Worm (Caenorhabditis elegans) whole organism, L3 larva: Measurements from ENCODE around the gene F14D12.1.

Experiments
- R02D3.7 ChIP-seq: fragments of 150-350 bp; optimal IDR thresholded peaks from 2 replicates; lab custom pipeline; 2014; ENCODE audit warnings: missing biosample characterization, missing genetic modification characterization
- ZK546.5 ChIP-seq: sonication (generic microtip); optimal IDR thresholded peaks from 2 replicates; lab custom pipeline; 2017; ENCODE audit warnings: missing biosample characterization, missing genetic modification characterization
- aly-2 ChIP-seq: fragments of 150-350 bp; optimal IDR thresholded peaks from 2 replicates; lab custom pipeline; 2014; ENCODE audit warnings: missing biosample characterization, missing genetic modification characterization
- ama-1 ChIP-seq: fragments of 150-350 bp; optimal IDR thresholded peaks from 2 replicates; lab custom pipeline; 2018
- ceh-16 ChIP-seq: sonication (generic microtip); optimal IDR thresholded peaks from 2 replicates; lab custom pipeline; 2017; ENCODE audit warnings: missing biosample characterization, missing genetic modification characterization
- ceh-28 ChIP-seq: fragments of 150-350 bp; optimal IDR thresholded peaks from 2 replicates; lab custom pipeline; 2014; ENCODE audit warnings: missing biosample characterization, missing genetic modification reagents, missing genetic modification characterization
- ceh-82 ChIP-seq: fragments of 150-350 bp; optimal IDR thresholded peaks from 2 replicates; lab custom pipeline; 2014; ENCODE audit warnings: missing biosample characterization, missing genetic modification characterization
- daf-12 ChIP-seq: fragments of 150-350 bp; optimal IDR thresholded peaks from 2 replicates; lab custom pipeline; 2014; ENCODE audit warnings: missing biosample characterization, missing genetic modification reagents, missing genetic modification characterization
- egl-27 ChIP-seq: sonication (generic microtip); optimal IDR thresholded peaks from 4 replicates; lab custom pipeline; 2017; ENCODE audit warnings: missing biosample characterization, missing genetic modification reagents, missing genetic modification characterization
- egl-5 ChIP-seq: fragments of 150-350 bp; optimal IDR thresholded peaks from 2 replicates; lab custom pipeline; 2017; ENCODE audit warnings: missing biosample characterization, missing genetic modification reagents, missing genetic modification characterization, inconsistent platforms
- elt-1 ChIP-seq: fragments of 150-350 bp; optimal IDR thresholded peaks from 2 replicates; lab custom pipeline; 2014; ENCODE audit warnings: missing biosample characterization, missing genetic modification characterization
- elt-2 ChIP-seq: sonication (generic microtip); optimal IDR thresholded peaks from 2 replicates; lab custom pipeline; 2016; ENCODE audit warnings: missing genetic modification reagents, mild to moderate bottlenecking, missing genetic modification characterization, missing compliant biosample characterization
- elt-3 ChIP-seq, 3 experiments: fragments of 150-350 bp in 1 of 3; sonication (generic microtip) in 2 of 3; optimal IDR thresholded peaks; 2 replicates in 2 of 3; 4 replicates in 1 of 3; lab custom pipeline; 2014 to 2017; ENCODE audit warnings: missing biosample characterization in 3 of 3, missing genetic modification characterization in 3 of 3
- eor-1 ChIP-seq, 2 experiments: fragments of 150-350 bp; optimal IDR thresholded peaks; 2 replicates each; lab custom pipeline; 2014 to 2018; ENCODE audit warnings: missing biosample characterization in 2 of 2, missing genetic modification characterization in 2 of 2
- fkh-10 ChIP-seq: sonication (generic microtip); optimal IDR thresholded peaks from 2 replicates; lab custom pipeline; 2017; ENCODE audit warnings: missing biosample characterization, missing genetic modification reagents, missing genetic modification characterization
- fkh-2 ChIP-seq: fragments of 150-350 bp; optimal IDR thresholded peaks from 2 replicates; lab custom pipeline; 2014; ENCODE audit warnings: missing biosample characterization, missing genetic modification reagents, missing genetic modification characterization
- fos-1 ChIP-seq: fragments of 150-350 bp; optimal IDR thresholded peaks from 2 replicates; lab custom pipeline; 2014; ENCODE audit warnings: missing biosample characterization, missing genetic modification characterization
- hmg-11 ChIP-seq: sonication (generic microtip); optimal IDR thresholded peaks from 2 replicates; lab custom pipeline; 2016; ENCODE audit warnings: missing genetic modification characterization, missing compliant biosample characterization
- lin-15B ChIP-seq: fragments of 150-350 bp; optimal IDR thresholded peaks from 2 replicates; lab custom pipeline; 2014; ENCODE audit warnings: missing biosample characterization, missing genetic modification characterization
- lin-39 ChIP-seq: fragments of 150-350 bp; optimal IDR thresholded peaks from 2 replicates; lab custom pipeline; 2018; ENCODE audit warnings: missing biosample characterization, missing genetic modification reagents, missing genetic modification characterization
- lsy-12 ChIP-seq: sonication (generic microtip); optimal IDR thresholded peaks from 2 replicates; lab custom pipeline; 2016; ENCODE audit warnings: mild to moderate bottlenecking, missing genetic modification characterization, missing compliant biosample characterization
- mdl-1 ChIP-seq: fragments of 150-350 bp; optimal IDR thresholded peaks from 2 replicates; lab custom pipeline; 2014; ENCODE audit warnings: missing biosample characterization, missing genetic modification characterization
- mml-1 ChIP-seq: fragments of 150-350 bp; sonication (generic microtip); optimal IDR thresholded peaks from 3 replicates; lab custom pipeline; 2014; ENCODE audit warnings: missing biosample characterization, missing genetic modification characterization
- nfya-1 ChIP-seq: sonication (generic microtip); optimal IDR thresholded peaks from 2 replicates; lab custom pipeline; 2017; ENCODE audit warnings: missing genetic modification characterization, mild to moderate bottlenecking, missing compliant biosample characterization, antibody characterized with exemption, moderate library complexity; ENCODE audit not compliant: insufficient read depth
- nhr-11 ChIP-seq: fragments of 150-350 bp; optimal IDR thresholded peaks from 2 replicates; lab custom pipeline; 2014; ENCODE audit warnings: missing biosample characterization, missing genetic modification characterization
- nhr-23 ChIP-seq: fragments of 150-350 bp; optimal IDR thresholded peaks from 2 replicates; lab custom pipeline; 2014; ENCODE audit warnings: missing biosample characterization, missing genetic modification reagents, missing genetic modification characterization
- nhr-237 ChIP-seq: fragments of 150-350 bp; optimal IDR thresholded peaks from 2 replicates; lab custom pipeline; 2014; ENCODE audit warnings: missing biosample characterization, missing genetic modification characterization
- nhr-25 ChIP-seq: sonication (generic microtip); optimal IDR thresholded peaks from 2 replicates; lab custom pipeline; 2017; ENCODE audit warnings: missing biosample characterization, missing genetic modification characterization
- nhr-28 ChIP-seq: fragments of 150-350 bp; optimal IDR thresholded peaks from 2 replicates; lab custom pipeline; 2014; ENCODE audit warnings: missing biosample characterization, missing genetic modification characterization
- nhr-43 ChIP-seq: sonication (generic microtip); optimal IDR thresholded peaks from 2 replicates; lab custom pipeline; 2016; ENCODE audit warnings: mild to moderate bottlenecking, missing genetic modification characterization, missing compliant biosample characterization; ENCODE audit not compliant: poor library complexity, severe bottlenecking
- nhr-67 ChIP-seq: fragments of 150-350 bp; optimal IDR thresholded peaks from 2 replicates; lab custom pipeline; 2014; ENCODE audit warnings: missing biosample characterization, missing genetic modification characterization
- nhr-76 ChIP-seq: fragments of 150-350 bp; sonication (generic microtip); optimal IDR thresholded peaks from 5 replicates; lab custom pipeline; 2014; ENCODE audit warnings: missing biosample characterization, missing genetic modification characterization
- nhr-77 ChIP-seq: fragments of 150-350 bp; optimal IDR thresholded peaks from 2 replicates; lab custom pipeline; 2014; ENCODE audit warnings: missing biosample characterization, missing genetic modification characterization
- pqm-1 ChIP-seq: fragments of 150-350 bp; optimal IDR thresholded peaks from 2 replicates; lab custom pipeline; 2017; ENCODE audit warnings: missing biosample characterization, missing genetic modification characterization, inconsistent platforms
- sea-2 ChIP-seq: fragments of 150-350 bp; sonication (generic microtip); optimal IDR thresholded peaks from 4 replicates; lab custom pipeline; 2014; ENCODE audit warnings: missing biosample characterization, missing genetic modification reagents, missing genetic modification characterization
- skn-1 ChIP-seq: fragments of 150-350 bp; optimal IDR thresholded peaks from 2 replicates; lab custom pipeline; 2014; ENCODE audit warnings: missing biosample characterization, missing genetic modification characterization
- tbx-2 ChIP-seq: sonication (generic microtip); optimal IDR thresholded peaks from 2 replicates; lab custom pipeline; 2016; ENCODE audit warnings: mild to moderate bottlenecking, missing genetic modification characterization, missing compliant biosample characterization
- unc-39 ChIP-seq: sonication (generic microtip); optimal IDR thresholded peaks from 4 replicates; lab custom pipeline; 2017; ENCODE audit warnings: missing biosample characterization, missing genetic modification characterization
- zag-1 ChIP-seq: fragments of 150-350 bp; optimal IDR thresholded peaks from 2 replicates; lab custom pipeline; 2014; ENCODE audit warnings: missing biosample characterization, missing genetic modification characterization
- ztf-11 ChIP-seq: fragments of 150-350 bp; optimal IDR thresholded peaks from 2 replicates; lab custom pipeline; 2014; ENCODE audit warnings: missing biosample characterization, missing genetic modification characterization
- ztf-4 ChIP-seq: fragments of 150-350 bp; optimal IDR thresholded peaks from 2 replicates; lab custom pipeline; 2014; ENCODE audit warnings: missing biosample characterization, missing genetic modification characterization

F14D12.1 gene

ce11 chrX:5644112-5644511 lies 40.5 kb downstream of the F14D12.1 start:
- TF ChIP-seq zag-1, result no peak
- TF ChIP-seq ztf-11 (tag; lab: Kevin White, UChicago), result no peak
- TF ChIP-seq mdl-1 (tag; lab: Kevin White, UChicago), result no peak
- TF ChIP-seq nhr-23 (tag; lab: Kevin White, UChicago), result no peak
- no peak for TF ChIP-seq elt-1 (tag; lab: Kevin White, UChicago)
- TF ChIP-seq tbx-2 (tag; lab: Kevin White, UChicago), result no peak
- no peak for TF ChIP-seq fos-1 (tag; lab: Kevin White, UChicago)
- no peak for TF ChIP-seq pqm-1 (tag; lab: Kevin White, UChicago)
- TF ChIP-seq nhr-43 (tag; lab: Kevin White, UChicago), result no peak
- no peak for TF ChIP-seq nhr-237

- no peak for TF ChIP-seq fos-1 (tag; lab: Kevin White, UChicago)
- peak; percentile 1 for TF ChIP-seq mdl-1 (tag; lab: Kevin White, UChicago)
- TF ChIP-seq elt-2 (tag; lab: Kevin White, UChicago), result no peak
- TF ChIP-seq nhr-25 (tag; lab: Kevin White, UChicago), result peak; percentile 76
- TF ChIP-seq elt-1 (tag; lab: Kevin White, UChicago), result peak; percentile 82
- TF ChIP-seq nhr-67 (tag; lab: Kevin White, UChicago), result no peak
- TF ChIP-seq nhr-23 (tag; lab: Kevin White, UChicago), result peak; percentile 44
- peak in 1 of 3 experiments; percentile 55 for TF ChIP-seq elt-3 (tag; optimal IDR thresholded peaks at IDR 0.05; lab: Kevin White, UChicago)
- peak; percentile 89 for TF ChIP-seq nhr-43 (tag; lab: Kevin White, UChicago)
- no peak for TF ChIP-seq ztf-11 (tag; lab: Kevin White, UChicago)
- TF ChIP-seq, all 47 proteins: peak for 6
Measured at ce11 chrX:5645606-5646005, 42.0 kb downstream of the F14D12.1 start.

DNA sequence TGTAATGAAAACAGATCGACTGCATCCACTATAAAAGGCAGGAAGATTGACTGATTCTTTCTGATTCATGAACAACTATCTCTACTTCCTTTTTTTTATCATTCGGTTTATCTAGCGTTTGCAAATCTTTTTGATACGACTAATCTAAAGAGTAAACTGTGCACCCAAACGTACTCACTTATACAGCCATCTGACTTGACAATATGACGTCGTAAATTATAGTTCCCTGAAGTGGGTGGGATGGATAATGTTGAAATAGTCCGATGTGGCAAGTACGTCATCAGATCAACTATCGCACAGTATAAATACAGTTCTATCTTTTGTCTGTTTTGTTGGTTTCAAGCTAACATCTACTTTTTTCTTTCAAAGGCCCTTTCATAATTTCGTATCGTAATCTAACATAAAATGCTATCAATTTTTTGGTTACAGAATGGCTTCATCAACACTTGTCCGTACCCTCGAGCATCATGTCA lies 43.4 kb downstream of the F14D12.1 start, which contains the start of gene T22B7.3:
TSS of gene T22B7.3 (plus strand) at position 423 of the 473 bp plus-strand sequence.
- TF ChIP-seq nhr-23 (tag; lab: Kevin White, UChicago), result no peak

ce11 chrX:5647884-5648283 lies 44.3 kb downstream of the F14D12.1 start, which contains the start of gene srv-7:
Gene srv-7 (minus strand): TSS chrX:5647984.
- TF ChIP-seq elt-3 (tag; optimal IDR thresholded peaks at IDR 0.05; lab: Kevin White, UChicago) (no peak), fkh-2 (tag; lab: Kevin White, UChicago) (no peak), sea-2 (GFP tag; lab: Kevin White, UChicago) (no peak), R02D3.7 (tag; lab: Kevin White, UChicago) (no peak), nhr-67 (tag; lab: Kevin White, UChicago) (no peak), nhr-237 (no peak), tbx-2 (tag; lab: Kevin White, UChicago) (no peak), lin-15B (no peak), ZK546.5 (tag; lab: Kevin White, UChicago) (no peak), pqm-1 (tag; lab: Kevin White, UChicago) (no peak), eor-1 (tag; optimal IDR thresholded peaks at IDR 0.05; lab: Kevin White, UChicago) (no peak), mml-1 (tag; lab: Kevin White, UChicago) (no peak), ceh-28 (tag; lab: Kevin White, UChicago) (no peak), ceh-82 (tag; lab: Kevin White, UChicago) (no peak), aly-2 (tag; lab: Kevin White, UChicago) (no peak), skn-1 (tag; lab: Kevin White, UChicago) (no peak)

- peak; percentile 40 for TF ChIP-seq daf-12 (tag; lab: Kevin White, UChicago)
- no peak for TF ChIP-seq unc-39 (tag; lab: Kevin White, UChicago)
- TF ChIP-seq fkh-10 (GFP tag; lab: Kevin White, UChicago), result no peak
- TF ChIP-seq nhr-11 (tag; lab: Kevin White, UChicago), result no peak
- TF ChIP-seq nhr-25 (tag; lab: Kevin White, UChicago), result peak; percentile 50
- TF ChIP-seq ztf-4 (tag; lab: Kevin White, UChicago), result no peak
- TF ChIP-seq elt-1 (tag; lab: Kevin White, UChicago), result no peak
- TF ChIP-seq aly-2 (tag; lab: Kevin White, UChicago), result no peak
- peak; percentile 14 for TF ChIP-seq egl-5 (tag; lab: Kevin White, UChicago)
- TF ChIP-seq lin-15B, result no peak
- TF ChIP-seq nhr-237, result no peak
- TF ChIP-seq lsy-12 (tag; lab: Kevin White, UChicago), result no peak
- no peak for TF ChIP-seq ceh-28 (tag; lab: Kevin White, UChicago)
- no peak for TF ChIP-seq mdl-1 (tag; lab: Kevin White, UChicago)
- no peak for TF ChIP-seq ZK546.5 (tag; lab: Kevin White, UChicago)
- no peak for TF ChIP-seq nhr-43 (tag; lab: Kevin White, UChicago)
- TF ChIP-seq nhr-28, result no peak
- TF ChIP-seq lin-39, result no peak
- TF ChIP-seq zag-1, result no peak
- TF ChIP-seq hmg-11 (tag; lab: Kevin White, UChicago), result no peak
- TF ChIP-seq pqm-1 (tag; lab: Kevin White, UChicago), result peak; percentile 33
- no peak for TF ChIP-seq R02D3.7 (tag; lab: Kevin White, UChicago)
- no peak for TF ChIP-seq egl-27 (tag; lab: Kevin White, UChicago)
- no peak for TF ChIP-seq nhr-77 (tag; lab: Kevin White, UChicago)
- no peak for TF ChIP-seq nhr-76 (tag; lab: Kevin White, UChicago)
- TF ChIP-seq nfya-1 (tag; lab: Kevin White, UChicago), result peak; percentile 56
- TF ChIP-seq ama-1 (lab: Kevin White, UChicago), result no peak
- TF ChIP-seq skn-1 (tag; lab: Kevin White, UChicago), result no peak
- no peak for TF ChIP-seq ceh-16 (tag; lab: Kevin White, UChicago)
Measured at ce11 chrX:5653813-5654212, 50.2 kb downstream of the F14D12.1 start, which contains the start of gene T22B7.7. Gene T22B7.7 (minus strand): TSS chrX:5654074.
